Fruit fly (Drosophila melanogaster) Kc167 (cell line): ENCODE measurements around the gene Doc3.

ENCODE experiments used
- Myc ChIP-seq: fragments of >200 bp; optimal IDR thresholded peaks from 2 replicates; lab custom pipeline; 2017; ENCODE audit warnings: missing external identifiers
- h ChIP-seq: fragments of >200 bp; optimal IDR thresholded peaks from 3 replicates; lab custom pipeline; 2018; ENCODE audit warnings: missing external identifiers
- psq ChIP-seq: fragments of >200 bp; optimal IDR thresholded peaks from 2 replicates; lab custom pipeline; 2017; ENCODE audit warnings: missing external identifiers
- ttk ChIP-seq: sonication (Bioruptor generic); optimal IDR thresholded peaks from 2 replicates; lab custom pipeline; 2017; ENCODE audit warnings: missing external identifiers

- TF ChIP-seq h (lab: Kevin White, UChicago): no peak
- TF ChIP-seq Myc (lab: Kevin White, UChicago): no peak
- TF ChIP-seq ttk: no peak
- no peak for TF ChIP-seq psq
Measured at dm6 chr3L:8955199-8955598, 49.8 kb upstream of the Doc3 start.
